Fruit fly (Drosophila melanogaster): ENCODE measurements around the gene CG32797.
A peak's percentile ranks its signal among the peaks of the same experiment; 100 is the strongest.

The CG32797 gene

dm6 chrX:2464189-2464588, 38.5 kb upstream of the CG32797 start (continued):
- TF ChIP-seq CG15336 (GFP tag; IDR thresholded peaks at IDR 0.05) (0 out of 2 replicates have a peak, but pooled peaks have one; percentile 13), CG3032 (tag; optimal IDR thresholded peaks at IDR 0.05) (no peak), Ets96B (tag; optimal IDR thresholded peaks at IDR 0.05) (no peak), CG6854 (GFP tag; optimal IDR thresholded peaks at IDR 0.05) (no peak), esn (GFP tag; optimal IDR thresholded peaks at IDR 0.05) (no peak)

dm6 chrX:2462919-2463544, 37.4 kb upstream of the CG32797 start:
- TF ChIP-seq dsx (GFP tag; optimal IDR thresholded peaks at IDR 0.05; ENCODE audit: poor library complexity, severe bottlenecking), result peak; percentile 34
- no peak for TF ChIP-seq fd85E (GFP tag; optimal IDR thresholded peaks at IDR 0.05)
- TF ChIP-seq Eip78C (GFP tag), result peak; percentile 60
- TF ChIP-seq CG9139 (GFP tag; optimal IDR thresholded peaks at IDR 0.05), result no peak
- no peak for TF ChIP-seq cyc (GFP tag; optimal IDR thresholded peaks at IDR 0.05)
- peak; percentile 4 for TF ChIP-seq Ets96B (tag; optimal IDR thresholded peaks at IDR 0.05)

DNA sequence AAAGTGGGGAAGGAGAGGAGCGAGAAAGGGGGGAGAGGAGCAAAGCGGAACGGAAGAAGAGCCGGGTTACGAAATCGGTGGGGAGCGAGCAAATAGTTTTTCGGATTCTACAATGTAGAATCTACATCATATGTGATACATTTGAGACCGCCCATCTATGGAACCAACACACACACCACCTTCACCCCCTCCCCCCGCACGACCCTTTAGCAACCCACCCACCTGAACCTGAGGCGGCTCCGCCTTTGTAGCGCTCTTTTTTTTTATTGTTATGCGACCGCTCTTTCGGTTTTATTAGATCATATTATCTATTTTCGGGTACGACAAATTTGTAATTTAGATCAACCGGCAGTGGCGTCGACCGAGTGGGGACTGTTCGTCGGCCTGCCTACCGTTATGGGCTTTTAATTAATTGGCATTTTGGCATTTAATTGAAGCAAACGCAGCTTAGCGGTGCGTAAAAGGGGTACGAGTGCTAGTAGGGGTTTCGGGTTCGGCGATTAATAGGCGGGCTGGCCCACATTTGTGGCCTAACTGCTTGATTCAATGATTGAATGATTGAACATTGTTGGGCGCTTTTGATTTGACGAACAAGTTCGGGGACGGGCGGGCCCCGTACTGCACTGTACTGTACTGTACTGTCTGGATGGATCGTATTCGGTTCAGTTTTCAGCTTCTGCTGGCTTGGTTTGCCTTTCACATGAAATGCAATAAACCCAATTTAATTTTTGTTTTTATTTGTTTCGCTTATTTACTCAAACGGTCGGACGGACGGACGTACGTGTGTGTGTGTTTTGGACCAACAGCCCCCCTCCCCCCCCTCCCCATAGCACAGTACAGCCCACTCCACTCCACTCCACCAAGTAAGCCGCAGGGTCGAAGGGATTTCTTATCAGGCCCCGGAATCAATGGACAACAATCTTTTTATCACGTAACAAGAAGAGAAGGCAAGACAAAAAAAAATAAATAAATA, 36.1 kb upstream of the CG32797 start:
- TF ChIP-seq Blimp-1 (GFP tag; optimal IDR thresholded peaks at IDR 0.05), result no peak
- TF ChIP-seq CG6276 (GFP tag; optimal IDR thresholded peaks at IDR 0.05), result no peak
- no peak for TF ChIP-seq CG8319 (GFP tag; optimal IDR thresholded peaks at IDR 0.05)
- no peak for TF ChIP-seq CG11762 (GFP tag; optimal IDR thresholded peaks at IDR 0.05; ENCODE audit: insufficient read depth)
- TF ChIP-seq fkh (GFP tag; optimal IDR thresholded peaks at IDR 0.05), result peak; percentile 81

- TF ChIP-seq eg (GFP tag; IDR thresholded peaks at IDR 0.05), result 0 out of 3 replicates have a peak, but pooled peaks have one; percentile 3
- TF ChIP-seq CG6276 (GFP tag; optimal IDR thresholded peaks at IDR 0.05), result no peak
- no peak for TF ChIP-seq CG31627 (GFP tag; optimal IDR thresholded peaks at IDR 0.05)
- peak; percentile 53 for TF ChIP-seq Eip78C (GFP tag)
- no peak for TF ChIP-seq CG11294 (GFP tag; IDR thresholded peaks at IDR 0.05)
- TF ChIP-seq CG10669 (GFP tag; optimal IDR thresholded peaks at IDR 0.05), result no peak
- no peak for TF ChIP-seq lz (GFP tag; optimal IDR thresholded peaks at IDR 0.05)
- no peak for TF ChIP-seq fd59A (GFP tag; optimal IDR thresholded peaks at IDR 0.05)
- peak; percentile 5 for TF ChIP-seq Hr4 (GFP tag; optimal IDR thresholded peaks at IDR 0.05)
- TF ChIP-seq CG15336 (GFP tag; IDR thresholded peaks at IDR 0.05), result 0 out of 2 replicates have a peak, but pooled peaks have one; percentile 11
Measured at dm6 chrX:2459843-2460242, 34.2 kb upstream of the CG32797 start.

dm6 chrX:2457863-2458458, 32.3 kb upstream of the CG32797 start:
- TF ChIP-seq CG6854 (GFP tag; optimal IDR thresholded peaks at IDR 0.05) (no peak), cyc (GFP tag; optimal IDR thresholded peaks at IDR 0.05) (no peak), Sox102F (GFP tag; optimal IDR thresholded peaks at IDR 0.05) (no peak), Sox14 (GFP tag; optimal IDR thresholded peaks at IDR 0.05) (no peak), CG15336 (GFP tag; IDR thresholded peaks at IDR 0.05) (0 out of 2 replicates have a peak, but pooled peaks have one; percentile 28), Lpt (GFP tag; optimal IDR thresholded peaks at IDR 0.05) (no peak), CG11294 (GFP tag; IDR thresholded peaks at IDR 0.05) (no peak; the same call in 1 of the 2 replicates), topi (GFP tag; optimal IDR thresholded peaks at IDR 0.05) (no peak), svp (GFP tag) (no peak), Hr38 (GFP tag; optimal IDR thresholded peaks at IDR 0.05) (no peak), Hr4 (GFP tag; optimal IDR thresholded peaks at IDR 0.05) (peak; percentile 36), fd59A (GFP tag; optimal IDR thresholded peaks at IDR 0.05) (no peak), Ets21C (GFP tag; optimal IDR thresholded peaks at IDR 0.05) (no peak), Gug (GFP tag; IDR thresholded peaks at IDR 0.05) (no peak), Blimp-1 (GFP tag; optimal IDR thresholded peaks at IDR 0.05) (no peak), acj6 (GFP tag; optimal IDR thresholded peaks at IDR 0.05) (no peak), net (GFP tag; optimal IDR thresholded peaks at IDR 0.05) (no peak), CG6792 (GFP tag; optimal IDR thresholded peaks at IDR 0.05) (no peak), CG1621 (tag; optimal IDR thresholded peaks at IDR 0.05) (no peak), ss (GFP tag; optimal IDR thresholded peaks at IDR 0.05) (no peak), lz (GFP tag; optimal IDR thresholded peaks at IDR 0.05) (no peak), Ets96B (tag; optimal IDR thresholded peaks at IDR 0.05) (no peak), Eip78C (GFP tag) (peak; percentile 23), pdm3 (GFP tag; optimal IDR thresholded peaks at IDR 0.05) (no peak), CG6276 (GFP tag; optimal IDR thresholded peaks at IDR 0.05) (no peak), Eip93F (GFP tag; optimal IDR thresholded peaks at IDR 0.05) (no peak), Hr39 (GFP tag; optimal IDR thresholded peaks at IDR 0.05) (no peak)

Measured in whole organism, prepupa.